Fruit fly (Drosophila melanogaster) whole organism, embryonic: ENCODE measurements around the gene CG33287.

ENCODE experiments used
- CG2120 ChIP-seq: fragments of 200-800 bp; sonication (Bioruptor generic); optimal IDR thresholded peaks from 3 replicates; lab custom pipeline; 2016; ENCODE audit warnings: missing biosample characterization, missing genetic modification characterization
- CG4820 ChIP-seq: fragments of 200-800 bp; sonication (Bioruptor generic); optimal IDR thresholded peaks from 3 replicates; lab custom pipeline; 2016; ENCODE audit warnings: missing biosample characterization, missing genetic modification characterization
- Dip3 ChIP-seq: fragments of 200-800 bp; sonication (Bioruptor generic); optimal IDR thresholded peaks from 3 replicates; lab custom pipeline; 2016; ENCODE audit warnings: missing biosample characterization, missing genetic modification characterization
- Ets97D ChIP-seq: fragments of 200-800 bp; sonication (Bioruptor generic); optimal IDR thresholded peaks from 3 replicates; lab custom pipeline; 2016; ENCODE audit warnings: missing biosample characterization, missing genetic modification characterization
- bigmax ChIP-seq: fragments of 200-800 bp; sonication (Bioruptor generic); optimal IDR thresholded peaks from 2 replicates; lab custom pipeline; 2018; ENCODE audit warnings: missing biosample characterization, mild to moderate bottlenecking, missing genetic modification characterization
- bsh ChIP-seq, 2 experiments: fragments of 200-800 bp; sonication (Bioruptor generic); optimal IDR thresholded peaks; 2 replicates each; lab custom pipeline; 2017 to 2018; ENCODE audit warnings: mild to moderate bottlenecking in 2 of 2, missing biosample characterization in 2 of 2, missing genetic modification characterization in 2 of 2, moderate library complexity in 1 of 2
- psq ChIP-seq: fragments of 200-800 bp; sonication (Bioruptor generic); optimal IDR thresholded peaks from 2 replicates; lab custom pipeline; 2017; ENCODE audit warnings: missing biosample characterization, missing genetic modification characterization
- salm ChIP-seq: fragments of 200-800 bp; sonication (Bioruptor generic); optimal IDR thresholded peaks from 2 replicates; lab custom pipeline; 2018; ENCODE audit warnings: missing biosample characterization, mild to moderate bottlenecking, missing genetic modification characterization
- tap ChIP-seq: fragments of 200-800 bp; optimal IDR thresholded peaks from 3 replicates; lab custom pipeline; 2019; ENCODE audit warnings: missing biosample characterization, mild to moderate bottlenecking, missing genetic modification characterization, moderate library complexity

DNA sequence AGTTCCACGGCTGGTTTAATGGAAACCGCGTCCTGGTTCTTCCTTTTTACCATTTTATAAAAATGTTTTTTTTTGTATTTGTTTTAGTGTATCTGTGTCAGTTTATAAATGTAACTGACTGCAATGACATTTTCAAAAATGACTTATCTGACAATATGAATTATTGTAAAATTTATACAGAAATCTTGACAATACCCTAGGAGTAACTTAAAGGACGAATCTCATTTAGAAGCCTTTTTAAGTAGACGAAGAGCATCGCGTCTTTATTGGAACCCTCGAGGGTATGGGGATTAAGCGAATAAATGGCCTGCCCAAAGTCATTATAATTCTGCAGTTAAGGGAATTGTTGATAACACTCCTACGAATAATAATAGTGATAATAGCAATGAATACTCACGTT lies 3.8 kb downstream of the CG33287 start, which contains the start of gene CG12983:
- TF ChIP-seq bsh (GFP tag; optimal IDR thresholded peaks at IDR 0.05; lab: Kevin White, UChicago) (no peak), psq (no peak), CG2120 (GFP tag; lab: Kevin White, UChicago) (no peak), Ets97D (no peak), Dip3 (GFP tag; lab: Kevin White, UChicago) (no peak), CG4820 (GFP tag; lab: Kevin White, UChicago) (no peak), tap (tag; lab: Kevin White, UChicago) (no peak), bigmax (GFP tag; lab: Kevin White, UChicago) (no peak), salm (tag; lab: Kevin White, UChicago) (no peak)
